Fruit fly (Drosophila melanogaster) whole organism, embryonic: ENCODE data around the gene CG32719.

Source experiments
- BEAF-32 ChIP-seq: fragments of 200-800 bp; sonication (Bioruptor generic); optimal IDR thresholded peaks from 3 replicates; lab custom pipeline; 2017; ENCODE audit warnings: missing biosample characterization, missing genetic modification characterization, mild to moderate bottlenecking, moderate library complexity, missing genetic modification reagents
- Blimp-1 ChIP-seq: fragments of 200-800 bp; sonication (Bioruptor generic); optimal IDR thresholded peaks from 3 replicates; lab custom pipeline; 2018; ENCODE audit warnings: missing biosample characterization, missing genetic modification characterization, mild to moderate bottlenecking, moderate library complexity, missing genetic modification reagents
- CG10267 ChIP-seq: fragments of 200-800 bp; sonication (Bioruptor generic); optimal IDR thresholded peaks from 2 replicates; lab custom pipeline; 2018; ENCODE audit warnings: missing biosample characterization, mild to moderate bottlenecking, missing genetic modification characterization, moderate library complexity
- CG11085 ChIP-seq: fragments of 200-800 bp; sonication (Bioruptor generic); IDR thresholded peaks from 2 replicates; pipeline ENCODE4 v1.3.6; 2022; ENCODE audit warnings: missing biosample characterization, missing genetic modification characterization
- CG13424 ChIP-seq: fragments of 200-800 bp; sonication (Bioruptor generic); optimal IDR thresholded peaks from 2 replicates; lab custom pipeline; 2019; ENCODE audit warnings: missing biosample characterization, mild to moderate bottlenecking, missing genetic modification characterization, moderate library complexity
- CG13624 ChIP-seq: fragments of 200-800 bp; sonication (Bioruptor generic); optimal IDR thresholded peaks from 2 replicates; lab custom pipeline; 2016; ENCODE audit warnings: missing biosample characterization, missing genetic modification characterization
- CG15601 ChIP-seq: fragments of 200-800 bp; sonication (Bioruptor generic); optimal IDR thresholded peaks from 3 replicates; lab custom pipeline; 2019; ENCODE audit warnings: missing biosample characterization, mild to moderate bottlenecking, missing genetic modification characterization, moderate library complexity
- CG1603 ChIP-seq: fragments of 200-800 bp; sonication (Bioruptor generic); optimal IDR thresholded peaks from 2 replicates; lab custom pipeline; 2019; ENCODE audit warnings: missing biosample characterization, mild to moderate bottlenecking, missing genetic modification characterization, moderate library complexity
- CG17359 ChIP-seq: fragments of 200-800 bp; sonication (Bioruptor generic); optimal IDR thresholded peaks from 3 replicates; lab custom pipeline; 2018; ENCODE audit warnings: missing biosample characterization, mild to moderate bottlenecking, missing genetic modification characterization, moderate library complexity
- CG17829 ChIP-seq: fragments of 200-800 bp; optimal IDR thresholded peaks from 2 replicates; lab custom pipeline; 2019; ENCODE audit warnings: missing biosample characterization, mild to moderate bottlenecking, missing genetic modification characterization, moderate library complexity
- CG2712 ChIP-seq: fragments of 200-800 bp; optimal IDR thresholded peaks from 3 replicates; lab custom pipeline; 2019; ENCODE audit warnings: missing biosample characterization, mild to moderate bottlenecking, missing genetic modification characterization, moderate library complexity
- CG31441 ChIP-seq: fragments of 200-800 bp; sonication (Bioruptor generic); IDR thresholded peaks from 2 replicates; pipeline ENCODE4 v1.3.6; 2022; ENCODE audit warnings: missing biosample characterization, missing genetic modification characterization
- CG8089 ChIP-seq: fragments of 200-800 bp; sonication (Bioruptor generic); optimal IDR thresholded peaks from 3 replicates; lab custom pipeline; 2016; ENCODE audit warnings: missing biosample characterization, missing genetic modification characterization
- CG8478 ChIP-seq: fragments of >200 bp; optimal IDR thresholded peaks from 2 replicates; lab custom pipeline; 2018
- CG9727 ChIP-seq: fragments of 200-800 bp; sonication (Bioruptor generic); optimal IDR thresholded peaks from 3 replicates; lab custom pipeline; 2017; ENCODE audit warnings: missing biosample characterization, mild to moderate bottlenecking, missing genetic modification characterization
- Chrac-16 ChIP-seq: fragments of 200-800 bp; sonication (Bioruptor generic); optimal IDR thresholded peaks from 3 replicates; lab custom pipeline; 2016; ENCODE audit warnings: missing biosample characterization, missing genetic modification characterization
- CoRest ChIP-seq: fragments of 200-800 bp; sonication (Bioruptor generic); optimal IDR thresholded peaks from 3 replicates; lab custom pipeline; 2018; ENCODE audit warnings: missing biosample characterization, mild to moderate bottlenecking, missing genetic modification characterization, moderate library complexity
- D ChIP-seq, 2 experiments: fragments of 200-800 bp in 1 of 2; fragments of >200 bp in 1 of 2; sonication (Bioruptor generic) in 1 of 2; optimal IDR thresholded peaks; 2 replicates in 1 of 2; 3 replicates in 1 of 2; lab custom pipeline; 2017; ENCODE audit warnings: mild to moderate bottlenecking in 1 of 2, missing biosample characterization in 1 of 2, missing genetic modification characterization in 1 of 2, missing genetic modification reagents in 1 of 2
- D19A ChIP-seq: fragments of 200-800 bp; optimal IDR thresholded peaks from 3 replicates; lab custom pipeline; 2019; ENCODE audit warnings: missing biosample characterization, mild to moderate bottlenecking, missing genetic modification characterization, moderate library complexity
- H2.0 ChIP-seq: fragments of 200-800 bp; sonication (Bioruptor generic); IDR thresholded peaks from 2 replicates; pipeline ENCODE4 v1.3.6; 2022; ENCODE audit warnings: missing biosample characterization, missing genetic modification characterization
- HmgD ChIP-seq: fragments of 200-800 bp; sonication (Bioruptor generic); optimal IDR thresholded peaks from 3 replicates; lab custom pipeline; 2016; ENCODE audit warnings: missing biosample characterization, missing genetic modification characterization
- Nf-YB ChIP-seq: fragments of 200-800 bp; sonication (Bioruptor generic); optimal IDR thresholded peaks from 3 replicates; lab custom pipeline; 2019; ENCODE audit warnings: missing biosample characterization, mild to moderate bottlenecking, missing genetic modification characterization, moderate library complexity
- PHDP ChIP-seq: fragments of 200-800 bp; sonication (Bioruptor generic); optimal IDR thresholded peaks from 3 replicates; lab custom pipeline; 2018; ENCODE audit warnings: missing biosample characterization, mild to moderate bottlenecking, missing genetic modification characterization, moderate library complexity
- Sox102F ChIP-seq: fragments of 200-800 bp; sonication (Bioruptor generic); optimal IDR thresholded peaks from 2 replicates; lab custom pipeline; 2018; ENCODE audit warnings: missing biosample characterization, mild to moderate bottlenecking, missing genetic modification characterization, moderate library complexity
- Taf1 ChIP-seq: fragments of 200-800 bp; sonication (Bioruptor generic); IDR thresholded peaks from 2 replicates; pipeline ENCODE4 v1.3.6; 2022; ENCODE audit warnings: missing biosample characterization, missing genetic modification characterization
- Trl ChIP-seq, 3 experiments: fragments of >200 bp in 2 of 3; fragments of 200-800 bp in 1 of 3; sonication (Bioruptor generic) in 1 of 3; optimal IDR thresholded peaks; 2 replicates in 1 of 3; 3 replicates in 2 of 3; lab custom pipeline; 2016 to 2017; ENCODE audit warnings: missing biosample characterization in 1 of 3, missing genetic modification characterization in 1 of 3
- Xrp1 ChIP-seq: fragments of 200-800 bp; sonication (Bioruptor generic); IDR thresholded peaks from 2 replicates; pipeline ENCODE4 v1.3.6; 2022; ENCODE audit warnings: missing biosample characterization, missing genetic modification characterization
- ap ChIP-seq: fragments of 200-800 bp; sonication (Bioruptor generic); IDR thresholded peaks from 2 replicates; pipeline ENCODE4 v1.3.6; 2022; ENCODE audit warnings: missing biosample characterization, missing genetic modification characterization
- bsh ChIP-seq, 2 experiments: fragments of 200-800 bp; sonication (Bioruptor generic); optimal IDR thresholded peaks; 2 replicates each; lab custom pipeline; 2017 to 2018; ENCODE audit warnings: mild to moderate bottlenecking in 2 of 2, missing biosample characterization in 2 of 2, missing genetic modification characterization in 2 of 2, moderate library complexity in 1 of 2
- ci ChIP-seq: fragments of 200-800 bp; sonication (Bioruptor generic); IDR thresholded peaks from 3 replicates; pipeline ENCODE4 v1.3.6; 2022; ENCODE audit warnings: missing biosample characterization, missing genetic modification characterization
- croc ChIP-seq: fragments of 200-800 bp; sonication (Bioruptor generic); conservative IDR thresholded peaks from 3 replicates; pipeline ENCODE4 v1.3.6; 2022; ENCODE audit warnings: missing biosample characterization, missing genetic modification characterization
- eve ChIP-seq, 2 experiments: fragments of >200 bp; optimal IDR thresholded peaks; 2 replicates each; lab custom pipeline; 2017; ENCODE audit warnings: missing biosample characterization in 2 of 2, missing genetic modification characterization in 2 of 2
- fd96Cb ChIP-seq: fragments of 200-800 bp; sonication (Bioruptor generic); optimal IDR thresholded peaks from 2 replicates; lab custom pipeline; 2018; ENCODE audit warnings: missing biosample characterization, mild to moderate bottlenecking, missing genetic modification characterization, moderate library complexity
- gcm ChIP-seq: fragments of 200-800 bp; sonication (Bioruptor generic); optimal IDR thresholded peaks from 2 replicates; lab custom pipeline; 2019; ENCODE audit warnings: missing biosample characterization, mild to moderate bottlenecking, missing genetic modification characterization, moderate library complexity
- grau ChIP-seq: fragments of 200-800 bp; optimal IDR thresholded peaks from 3 replicates; lab custom pipeline; 2019; ENCODE audit warnings: missing biosample characterization, mild to moderate bottlenecking, missing genetic modification characterization, moderate library complexity
- insv ChIP-seq, 2 experiments: fragments of 200-800 bp; sonication (Bioruptor generic); optimal IDR thresholded peaks; 3 replicates each; lab custom pipeline; 2016 to 2018; ENCODE audit warnings: missing biosample characterization in 2 of 2, missing genetic modification characterization in 2 of 2
- ken ChIP-seq: fragments of 200-800 bp; sonication (Bioruptor generic); IDR thresholded peaks from 3 replicates; pipeline ENCODE4 v1.3.6; 2022; ENCODE audit warnings: missing biosample characterization, missing genetic modification characterization
- lola ChIP-seq, 3 experiments: fragments of >200 bp in 2 of 3; fragments of 200-800 bp in 1 of 3; sonication (Bioruptor generic) in 1 of 3; optimal IDR thresholded peaks; 2 replicates each; lab custom pipeline; 2017 to 2019; ENCODE audit warnings: missing biosample characterization in 3 of 3, missing genetic modification characterization in 3 of 3, mild to moderate bottlenecking in 1 of 3, moderate library complexity in 1 of 3
- luna ChIP-seq: fragments of 200-800 bp; sonication (Bioruptor generic); optimal IDR thresholded peaks from 2 replicates; lab custom pipeline; 2016; ENCODE audit warnings: missing biosample characterization, missing genetic modification characterization
- nom ChIP-seq: fragments of 200-800 bp; sonication (Bioruptor generic); optimal IDR thresholded peaks from 2 replicates; lab custom pipeline; 2017; ENCODE audit warnings: missing biosample characterization, missing genetic modification characterization, mild to moderate bottlenecking, moderate library complexity, missing genetic modification reagents
- phol ChIP-seq: fragments of 200-800 bp; sonication (Bioruptor generic); optimal IDR thresholded peaks from 3 replicates; lab custom pipeline; 2018; ENCODE audit warnings: missing biosample characterization, mild to moderate bottlenecking, missing genetic modification characterization, moderate library complexity
- prd ChIP-seq, 3 experiments: fragments of >200 bp in 2 of 3; fragments of 200-800 bp in 1 of 3; sonication (Bioruptor generic) in 1 of 3; optimal IDR thresholded peaks in 2 of 3; IDR thresholded peaks in 1 of 3; 2 replicates in 2 of 3; 3 replicates in 1 of 3; pipeline versions ENCODE4 v1.3.6 to Lab custom; 2017 to 2022; ENCODE audit warnings: missing biosample characterization in 1 of 3, missing genetic modification characterization in 1 of 3
- sens ChIP-seq: fragments of 200-800 bp; sonication (Bioruptor generic); peaks from one replicate; lab custom pipeline; 2016; ENCODE audit warnings: missing biosample characterization, missing genetic modification characterization
- sisA ChIP-seq: fragments of 200-800 bp; sonication (Bioruptor generic); IDR thresholded peaks from 2 replicates; pipeline ENCODE4 v1.3.6; 2022; ENCODE audit warnings: missing biosample characterization, missing genetic modification characterization
- slbo ChIP-seq: fragments of 200-800 bp; sonication (Bioruptor generic); IDR thresholded peaks from 2 replicates; pipeline ENCODE4 v1.3.6; 2022; ENCODE audit warnings: missing biosample characterization, missing genetic modification characterization
- stc ChIP-seq: fragments of 200-800 bp; sonication (Bioruptor generic); IDR thresholded peaks from 2 replicates; pipeline ENCODE4 v1.3.6; 2022; ENCODE audit warnings: missing biosample characterization, missing genetic modification characterization
- tgo ChIP-seq: fragments of 200-800 bp; sonication (Bioruptor generic); IDR thresholded peaks from 3 replicates; pipeline ENCODE4 v1.3.6; 2022; ENCODE audit warnings: missing biosample characterization, missing genetic modification characterization
- vvl ChIP-seq: fragments of 200-800 bp; sonication (Bioruptor generic); IDR thresholded peaks from 2 replicates; pipeline ENCODE4 v1.3.6; 2022; ENCODE audit warnings: missing biosample characterization, missing genetic modification characterization

The CG32719 gene

DNA sequence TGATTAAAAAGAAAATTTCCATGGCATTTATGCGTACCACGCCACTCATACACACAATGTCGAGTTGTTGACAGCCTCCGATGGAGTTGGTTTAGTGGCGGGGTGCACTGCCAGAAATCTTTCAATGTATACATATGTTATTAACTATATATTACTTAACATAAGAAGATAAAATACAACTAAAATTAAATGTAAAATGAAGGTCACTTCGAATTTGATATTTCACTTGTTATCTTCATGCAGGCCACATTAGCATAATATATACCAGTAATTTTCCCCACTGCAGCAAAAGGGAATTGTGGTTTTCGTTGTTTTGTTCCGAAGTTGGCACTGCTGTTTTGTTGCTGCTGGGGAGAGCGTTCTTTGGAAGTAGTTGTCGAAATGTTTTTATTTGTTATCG lies 12.9 kb downstream of the CG32719 start (continued):
- TF ChIP-seq PHDP (tag; lab: Kevin White, UChicago) (peak; percentile 17), Taf1 (GFP tag; lab: Robert Waterston, UW) (no peak), BEAF-32 (no peak), Sox102F (GFP tag; lab: Kevin White, UChicago) (peak; percentile 50), lola (GFP tag; optimal IDR thresholded peaks at IDR 0.05; lab: Kevin White, UChicago) (peak in 1 of 3 experiments; percentile 33), Trl (optimal IDR thresholded peaks at IDR 0.05; lab: Kevin White, UChicago) (no peak), Trl (GFP tag; optimal IDR thresholded peaks at IDR 0.05; lab: Kevin White, UChicago) (no peak), CG11085 (GFP tag; lab: Robert Waterston, UW) (no peak), eve (GFP tag; optimal IDR thresholded peaks at IDR 0.05; lab: Kevin White, UChicago) (peak in 1 of 2 experiments; percentile 28), luna (no peak), bsh (GFP tag; optimal IDR thresholded peaks at IDR 0.05; lab: Kevin White, UChicago) (peak in 1 of 2 experiments; percentile 69), insv (GFP tag; optimal IDR thresholded peaks at IDR 0.05; lab: Kevin White, UChicago) (no peak), CG8089 (GFP tag; lab: Kevin White, UChicago) (no peak), CG17359 (peak; percentile 17), CG17829 (tag; lab: Kevin White, UChicago) (peak; percentile 41), fd96Cb (tag; lab: Kevin White, UChicago) (peak; percentile 38), Xrp1 (GFP tag; lab: Robert Waterston, UW) (peak; percentile 61), Chrac-16 (peak; percentile 2), sens (peak; percentile 44), CG1603 (tag; lab: Kevin White, UChicago) (peak; percentile 51), CG10267 (tag; lab: Kevin White, UChicago) (peak; percentile 43), CG13424 (tag; lab: Kevin White, UChicago) (peak; percentile 13), CG8478 (no peak), vvl (0 out of 2 replicates have a peak, but pooled peaks have one; percentile 45), Blimp-1 (GFP tag; lab: Kevin White, UChicago) (peak; percentile 51), tgo (GFP tag; lab: Robert Waterston, UW) (0 out of 3 replicates have a peak, but pooled peaks have one; percentile 24), ken (GFP tag; lab: Robert Waterston, UW) (peak; percentile 52; the same call in 1 of the 3 replicates), HmgD (GFP tag; lab: Kevin White, UChicago) (no peak), ci (peak; percentile 60; the same call in 1 of the 3 replicates), stc (GFP tag; lab: Robert Waterston, UW) (0 out of 2 replicates have a peak, but pooled peaks have one; percentile 27), CoRest (tag; lab: Kevin White, UChicago) (peak; percentile 21), sisA (GFP tag; lab: Robert Waterston, UW) (peak; percentile 16; the same call in 1 of the 2 replicates), slbo (GFP tag; lab: Robert Waterston, UW) (0 out of 2 replicates have a peak, but pooled peaks have one; percentile 11), grau (tag; lab: Kevin White, UChicago) (peak; percentile 28), CG9727 (GFP tag; lab: Kevin White, UChicago) (peak; percentile 22), ap (0 out of 2 replicates have a peak, but pooled peaks have one; percentile 7), D19A (tag; lab: Kevin White, UChicago) (peak; percentile 45), nom (peak; percentile 45), D (optimal IDR thresholded peaks at IDR 0.05; lab: Kevin White, UChicago) (no peak), D (GFP tag; optimal IDR thresholded peaks at IDR 0.05; lab: Kevin White, UChicago) (peak; percentile 40), CG31441 (GFP tag; lab: Robert Waterston, UW) (peak; percentile 58), CG15601 (tag; lab: Kevin White, UChicago) (peak; percentile 6), CG13624 (no peak), prd (optimal IDR thresholded peaks at IDR 0.05; lab: Kevin White, UChicago) (no peak), prd (GFP tag; IDR thresholded peaks at IDR 0.05; lab: Robert Waterston, UW) (peak; percentile 45; the same call in 1 of the 3 replicates), Nf-YB (GFP tag; lab: Kevin White, UChicago) (no peak), phol (peak; percentile 44), croc (GFP tag; lab: Robert Waterston, UW) (no peak; the same call in 2 of the 3 replicates), CG2712 (tag; lab: Kevin White, UChicago) (peak; percentile 62), gcm (GFP tag; lab: Kevin White, UChicago) (peak; percentile 6), H2.0 (GFP tag; lab: Robert Waterston, UW) (peak; percentile 41; the same call in 1 of the 2 replicates)
